Worm (Caenorhabditis elegans): ENCODE measurements around the gene C05D2.8.

DNA sequence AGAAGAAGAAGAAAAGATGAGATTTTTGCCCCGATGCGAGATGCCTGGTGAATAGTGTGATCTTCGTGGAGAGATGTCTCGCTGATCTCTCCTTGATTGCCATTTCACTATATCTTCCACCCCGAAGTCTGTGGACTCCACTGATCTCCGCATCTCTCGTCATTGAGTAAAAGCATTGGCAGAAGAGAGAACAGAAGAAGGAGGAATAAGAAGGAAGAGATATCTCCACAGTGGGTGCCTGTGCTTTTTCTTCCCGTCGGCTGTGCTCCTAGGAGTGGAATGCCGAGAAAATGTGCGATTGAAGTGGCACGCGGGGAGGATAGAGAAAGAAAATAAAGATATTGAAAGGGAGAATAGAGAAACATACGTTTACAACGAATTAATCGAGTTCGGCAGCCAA, 46.5 kb downstream of the C05D2.8 start:
- no peak for TF ChIP-seq mdl-1 (tag; optimal IDR thresholded peaks at IDR 0.05)
- TF ChIP-seq pqm-1 (tag; optimal IDR thresholded peaks at IDR 0.05), result no peak

Data from whole organism, L4 larva.